Fruit fly (Drosophila melanogaster): ENCODE measurements around the gene Xe7.

DNA sequence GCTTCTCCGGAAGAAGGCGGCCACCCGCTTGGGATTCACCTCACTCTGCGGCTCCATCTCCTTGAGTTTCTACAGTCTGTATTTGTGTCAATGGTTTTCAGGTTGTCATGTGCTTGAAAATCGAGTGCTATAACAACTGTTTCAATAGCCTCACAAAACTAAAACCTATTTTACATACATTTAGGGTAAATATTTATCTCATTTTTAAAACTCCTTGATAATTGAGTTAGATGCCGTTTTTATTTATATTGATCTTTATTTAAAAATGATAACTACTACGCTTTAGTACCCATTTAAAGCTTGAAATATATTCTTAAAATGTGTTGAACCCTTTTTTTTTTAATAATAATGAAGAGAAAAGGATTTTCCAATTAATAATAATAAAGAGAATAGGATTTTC is 24.1 kb upstream of the Xe7 start, which contains the start of gene CG2104:
- TF ChIP-seq ttk (optimal IDR thresholded peaks at IDR 0.05) (no peak), psq (optimal IDR thresholded peaks at IDR 0.05) (no peak), insv (optimal IDR thresholded peaks at IDR 0.05) (no peak)

Data from Kc167 (cell line).